Fruit fly (Drosophila melanogaster) whole organism, embryonic: ENCODE measurements around the gene Eig71Ec.

Source experiments
- Blimp-1 ChIP-seq: fragments of 200-800 bp; sonication (Bioruptor generic); optimal IDR thresholded peaks from 3 replicates; lab custom pipeline; 2018; ENCODE audit warnings: missing biosample characterization, missing genetic modification characterization, mild to moderate bottlenecking, moderate library complexity, missing genetic modification reagents
- CG10979 ChIP-seq: fragments of 200-800 bp; sonication (Bioruptor generic); optimal IDR thresholded peaks from 2 replicates; lab custom pipeline; 2018; ENCODE audit warnings: missing biosample characterization, mild to moderate bottlenecking, missing genetic modification characterization, moderate library complexity
- CG11560 ChIP-seq: fragments of 200-800 bp; sonication (Bioruptor generic); IDR thresholded peaks from 3 replicates; pipeline ENCODE4 v1.3.6; 2022; ENCODE audit warnings: missing biosample characterization, missing genetic modification characterization
- CG11695 ChIP-seq: fragments of 200-800 bp; sonication (Bioruptor generic); IDR thresholded peaks from 3 replicates; pipeline ENCODE4 v1.3.6; 2022; ENCODE audit warnings: missing biosample characterization, missing genetic modification characterization
- CG11696 ChIP-seq: fragments of 200-800 bp; sonication (Bioruptor generic); IDR thresholded peaks from 2 replicates; pipeline ENCODE4 v1.3.6; 2022; ENCODE audit warnings: missing biosample characterization, missing genetic modification characterization
- CG14710 ChIP-seq: fragments of 200-800 bp; sonication (Bioruptor generic); optimal IDR thresholded peaks from 3 replicates; lab custom pipeline; 2019; ENCODE audit warnings: missing biosample characterization, mild to moderate bottlenecking, missing genetic modification characterization, moderate library complexity
- CG17328 ChIP-seq: fragments of 200-800 bp; sonication (Bioruptor generic); IDR thresholded peaks from 2 replicates; pipeline ENCODE4 v1.3.6; 2022; ENCODE audit warnings: missing biosample characterization, missing genetic modification characterization
- CG17361 ChIP-seq: fragments of 200-800 bp; sonication (Bioruptor generic); IDR thresholded peaks from 3 replicates; pipeline ENCODE4 v1.3.6; 2022; ENCODE audit warnings: missing biosample characterization, missing genetic modification characterization
- CG17829 ChIP-seq: fragments of 200-800 bp; optimal IDR thresholded peaks from 2 replicates; lab custom pipeline; 2019; ENCODE audit warnings: missing biosample characterization, mild to moderate bottlenecking, missing genetic modification characterization, moderate library complexity
- CG18262 ChIP-seq: fragments of 200-800 bp; optimal IDR thresholded peaks from 3 replicates; lab custom pipeline; 2019; ENCODE audit warnings: missing biosample characterization, mild to moderate bottlenecking, missing genetic modification characterization, moderate library complexity
- CG34224 ChIP-seq: fragments of 200-800 bp; sonication (Bioruptor generic); IDR thresholded peaks from 3 replicates; pipeline ENCODE4 v1.3.6; 2022; ENCODE audit warnings: missing biosample characterization, missing genetic modification characterization; ENCODE audit not compliant: partially characterized antibody
- CG7271 ChIP-seq: fragments of 200-800 bp; sonication (Bioruptor generic); optimal IDR thresholded peaks from 2 replicates; lab custom pipeline; 2018; ENCODE audit warnings: missing biosample characterization, mild to moderate bottlenecking, missing genetic modification characterization, moderate library complexity
- CG7987 ChIP-seq: fragments of 200-800 bp; sonication (Bioruptor generic); optimal IDR thresholded peaks from 2 replicates; lab custom pipeline; 2018; ENCODE audit warnings: missing biosample characterization, mild to moderate bottlenecking, missing genetic modification characterization, moderate library complexity
- CG9215 ChIP-seq: fragments of 200-800 bp; sonication (Bioruptor generic); IDR thresholded peaks from 2 replicates; pipeline ENCODE4 v1.3.6; 2022; ENCODE audit warnings: missing biosample characterization, missing genetic modification characterization
- Ets65A ChIP-seq: fragments of 200-800 bp; sonication (Bioruptor generic); peaks from one replicate; lab custom pipeline; 2016; ENCODE audit warnings: missing biosample characterization, missing genetic modification characterization
- Fer3 ChIP-seq: fragments of 200-800 bp; sonication (Bioruptor generic); optimal IDR thresholded peaks from 2 replicates; lab custom pipeline; 2018; ENCODE audit warnings: missing biosample characterization, mild to moderate bottlenecking, missing genetic modification characterization, moderate library complexity
- MESR4 ChIP-seq: fragments of 200-800 bp; sonication (Bioruptor generic); optimal IDR thresholded peaks from 2 replicates; lab custom pipeline; 2018; ENCODE audit warnings: missing biosample characterization, mild to moderate bottlenecking, missing genetic modification characterization, moderate library complexity
- NC2β ChIP-seq: fragments of 200-800 bp; sonication (Bioruptor generic); optimal IDR thresholded peaks from 2 replicates; lab custom pipeline; 2016; ENCODE audit warnings: missing biosample characterization, missing genetic modification characterization
- NFAT ChIP-seq: fragments of 200-800 bp; sonication (Bioruptor generic); IDR thresholded peaks from 2 replicates; pipeline ENCODE4 v1.3.6; 2022; ENCODE audit warnings: missing biosample characterization, missing genetic modification characterization
- Six4 ChIP-seq: fragments of 200-800 bp; sonication (Bioruptor generic); optimal IDR thresholded peaks from 2 replicates; lab custom pipeline; 2016; ENCODE audit warnings: missing biosample characterization, missing genetic modification characterization
- Taf1 ChIP-seq: fragments of 200-800 bp; sonication (Bioruptor generic); IDR thresholded peaks from 2 replicates; pipeline ENCODE4 v1.3.6; 2022; ENCODE audit warnings: missing biosample characterization, missing genetic modification characterization
- Xbp1 ChIP-seq: fragments of 200-800 bp; sonication (Bioruptor generic); optimal IDR thresholded peaks from 3 replicates; lab custom pipeline; 2016; ENCODE audit warnings: missing biosample characterization, mild to moderate bottlenecking, missing genetic modification characterization
- Xrp1 ChIP-seq: fragments of 200-800 bp; sonication (Bioruptor generic); IDR thresholded peaks from 2 replicates; pipeline ENCODE4 v1.3.6; 2022; ENCODE audit warnings: missing biosample characterization, missing genetic modification characterization
- amos ChIP-seq: fragments of 200-800 bp; sonication (Bioruptor generic); IDR thresholded peaks from 2 replicates; pipeline ENCODE4 v1.3.6; 2022; ENCODE audit warnings: missing biosample characterization, missing genetic modification characterization; ENCODE audit not compliant: partially characterized antibody
- bsh ChIP-seq, 2 experiments: fragments of 200-800 bp; sonication (Bioruptor generic); optimal IDR thresholded peaks; 2 replicates each; lab custom pipeline; 2017 to 2018; ENCODE audit warnings: mild to moderate bottlenecking in 2 of 2, missing biosample characterization in 2 of 2, missing genetic modification characterization in 2 of 2, moderate library complexity in 1 of 2
- crp ChIP-seq, 2 experiments: fragments of 200-800 bp; sonication (Bioruptor generic); optimal IDR thresholded peaks; 2 replicates in 1 of 2; 3 replicates in 1 of 2; lab custom pipeline; 2017; ENCODE audit warnings: missing biosample characterization in 2 of 2, missing genetic modification characterization in 2 of 2, mild to moderate bottlenecking in 1 of 2, moderate library complexity in 1 of 2
- fd96Cb ChIP-seq: fragments of 200-800 bp; sonication (Bioruptor generic); optimal IDR thresholded peaks from 2 replicates; lab custom pipeline; 2018; ENCODE audit warnings: missing biosample characterization, mild to moderate bottlenecking, missing genetic modification characterization, moderate library complexity
- gce ChIP-seq: fragments of 200-800 bp; sonication (Bioruptor generic); IDR thresholded peaks from 3 replicates; pipeline ENCODE4 v1.3.6; 2022; ENCODE audit warnings: missing biosample characterization, missing genetic modification characterization
- gem ChIP-seq: fragments of 200-800 bp; sonication (Bioruptor generic); optimal IDR thresholded peaks from 2 replicates; lab custom pipeline; 2019; ENCODE audit warnings: missing biosample characterization, mild to moderate bottlenecking, missing genetic modification characterization, moderate library complexity
- gt ChIP-seq: fragments of 200-800 bp; sonication (Bioruptor generic); IDR thresholded peaks from 2 replicates; pipeline ENCODE4 v1.3.6; 2022; ENCODE audit warnings: missing biosample characterization, missing genetic modification characterization
- h ChIP-seq: fragments of >200 bp; optimal IDR thresholded peaks from 2 replicates; lab custom pipeline; 2017
- ham ChIP-seq: fragments of 200-800 bp; sonication (Bioruptor generic); IDR thresholded peaks from 2 replicates; pipeline ENCODE4 v1.3.6; 2022; ENCODE audit warnings: missing biosample characterization, missing genetic modification characterization
- jigr1 ChIP-seq: fragments of 200-800 bp; sonication (Bioruptor generic); IDR thresholded peaks from 3 replicates; pipeline ENCODE4 v1.3.6; 2022; ENCODE audit warnings: missing biosample characterization, missing genetic modification characterization
- kah ChIP-seq: fragments of 200-800 bp; sonication (Bioruptor generic); optimal IDR thresholded peaks from 2 replicates; lab custom pipeline; 2018; ENCODE audit warnings: missing biosample characterization, mild to moderate bottlenecking, missing genetic modification characterization
- lov ChIP-seq, 2 experiments: fragments of 200-800 bp in 1 of 2; fragments of >200 bp in 1 of 2; sonication (Bioruptor generic) in 1 of 2; IDR thresholded peaks in 1 of 2; optimal IDR thresholded peaks in 1 of 2; 2 replicates in 1 of 2; 3 replicates in 1 of 2; pipeline versions ENCODE4 v1.3.6 to Lab custom; 2017 to 2022; ENCODE audit warnings: missing biosample characterization in 1 of 2, missing genetic modification characterization in 1 of 2
- run ChIP-seq: fragments of 200-800 bp; sonication (Bioruptor generic); optimal IDR thresholded peaks from 3 replicates; lab custom pipeline; 2018; ENCODE audit warnings: missing biosample characterization, mild to moderate bottlenecking, missing genetic modification characterization
- sens ChIP-seq: fragments of 200-800 bp; sonication (Bioruptor generic); peaks from one replicate; lab custom pipeline; 2016; ENCODE audit warnings: missing biosample characterization, missing genetic modification characterization
- sens-2 ChIP-seq: fragments of 200-800 bp; sonication (Bioruptor generic); IDR thresholded peaks from 2 replicates; pipeline ENCODE4 v1.3.6; 2022; ENCODE audit warnings: missing biosample characterization, missing genetic modification characterization
- so ChIP-seq: fragments of 200-800 bp; sonication (Bioruptor generic); IDR thresholded peaks from 3 replicates; pipeline ENCODE4 v1.3.6; 2022; ENCODE audit warnings: missing biosample characterization, missing genetic modification characterization
- ssp ChIP-seq: fragments of 200-800 bp; sonication (Bioruptor generic); IDR thresholded peaks from 2 replicates; pipeline ENCODE4 v1.3.6; 2022; ENCODE audit warnings: missing biosample characterization, missing genetic modification characterization
- vvl ChIP-seq: fragments of 200-800 bp; sonication (Bioruptor generic); IDR thresholded peaks from 2 replicates; pipeline ENCODE4 v1.3.6; 2022; ENCODE audit warnings: missing biosample characterization, missing genetic modification characterization

The Eig71Ec gene

DNA sequence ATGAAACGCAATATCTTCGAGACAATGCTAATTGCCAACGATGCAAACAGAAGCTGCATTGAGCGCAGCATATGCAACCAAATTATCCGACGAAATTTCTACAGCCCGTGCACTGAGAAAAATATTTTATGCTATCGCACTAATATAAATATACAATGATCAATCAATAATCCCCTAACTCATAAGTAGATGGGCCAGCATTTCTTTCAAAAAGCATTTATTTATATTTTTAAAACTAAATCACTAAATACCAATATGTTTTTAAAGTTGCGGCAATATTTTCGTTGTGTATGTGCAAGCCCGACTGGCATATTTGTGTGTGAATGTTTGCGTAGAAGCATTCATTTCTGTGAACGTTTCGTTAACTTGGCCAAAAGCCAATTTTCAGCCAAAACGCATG is 5.9 kb downstream of the Eig71Ec start (continued):
- TF ChIP-seq CG18262 (tag; lab: Kevin White, UChicago) (peak; percentile 10), Ets65A (peak; percentile 17), NFAT (GFP tag; lab: Robert Waterston, UW) (no peak), CG7271 (tag; lab: Kevin White, UChicago) (no peak), vvl (GFP tag; lab: Robert Waterston, UW) (no peak), crp (GFP tag; optimal IDR thresholded peaks at IDR 0.05; lab: Kevin White, UChicago) (no peak), gce (GFP tag; lab: Robert Waterston, UW) (no peak), sens-2 (GFP tag; lab: Robert Waterston, UW) (no peak), gt (GFP tag; lab: Robert Waterston, UW) (no peak), jigr1 (GFP tag; lab: Robert Waterston, UW) (no peak), Fer3 (tag; lab: Kevin White, UChicago) (no peak), amos (GFP tag; lab: Robert Waterston, UW) (no peak), CG17829 (tag; lab: Kevin White, UChicago) (peak; percentile 5), CG11695 (GFP tag; lab: Robert Waterston, UW) (no peak), bsh (GFP tag; optimal IDR thresholded peaks at IDR 0.05; lab: Kevin White, UChicago) (peak in 1 of 2 experiments; percentile 29), ssp (GFP tag; lab: Robert Waterston, UW) (no peak), Six4 (GFP tag; lab: Kevin White, UChicago) (no peak), lov (optimal IDR thresholded peaks at IDR 0.05; lab: Kevin White, UChicago) (no peak), lov (GFP tag; IDR thresholded peaks at IDR 0.05; lab: Robert Waterston, UW) (no peak), CG11696 (no peak), CG17328 (peak; percentile 28; the same call in 1 of the 2 replicates), run (tag; lab: Kevin White, UChicago) (no peak), fd96Cb (tag; lab: Kevin White, UChicago) (no peak), CG9215 (GFP tag; lab: Robert Waterston, UW) (no peak), gem (tag; lab: Kevin White, UChicago) (peak; percentile 35), CG7987 (no peak), CG11560 (tag; lab: Robert Waterston, UW) (no peak), CG17361 (GFP tag; lab: Robert Waterston, UW) (no peak), Blimp-1 (GFP tag; lab: Kevin White, UChicago) (peak; percentile 3), so (no peak)

dm6 chr3L:15641590-15642019 is 10.4 kb downstream of the Eig71Ec start:
- TF ChIP-seq CG34224 (GFP tag; lab: Robert Waterston, UW) (no peak), Xrp1 (0 out of 2 replicates have a peak, but pooled peaks have one; percentile 16), Blimp-1 (GFP tag; lab: Kevin White, UChicago) (peak; percentile 12), NC2β (GFP tag; lab: Kevin White, UChicago) (no peak), MESR4 (GFP tag; lab: Kevin White, UChicago) (no peak), kah (no peak), CG14710 (peak; percentile 8), Xbp1 (no peak), sens (GFP tag; lab: Kevin White, UChicago) (peak; percentile 67), Taf1 (GFP tag; lab: Robert Waterston, UW) (0 out of 2 replicates have a peak, but pooled peaks have one; percentile 15), ham (GFP tag; lab: Robert Waterston, UW) (no peak), h (no peak), CG10979 (peak; percentile 9)
- TF ChIP-seq, all 482 proteins: peak for 6
